Worm (Caenorhabditis elegans) whole organism, L1 larva: ENCODE results near the gene ZK673.5.

Source experiments
- C04F5.9 ChIP-seq: sonication (generic microtip); optimal IDR thresholded peaks from 2 replicates; lab custom pipeline; 2016; ENCODE audit warnings: missing genetic modification characterization, missing compliant biosample characterization
- C34B4.2 ChIP-seq: sonication (generic microtip); optimal IDR thresholded peaks from 2 replicates; lab custom pipeline; 2017; ENCODE audit warnings: mild to moderate bottlenecking, missing genetic modification characterization, missing compliant biosample characterization
- Y116A8C.19 ChIP-seq: sonication (generic microtip); optimal IDR thresholded peaks from 2 replicates; lab custom pipeline; 2016; ENCODE audit warnings: missing compliant biosample characterization, missing genetic modification characterization, borderline replicate concordance
- alr-1 ChIP-seq: fragments of 200-800 bp; sonication (Bioruptor generic); optimal IDR thresholded peaks from 2 replicates; lab custom pipeline; 2018; ENCODE audit warnings: borderline replicate concordance, mild to moderate bottlenecking, missing genetic modification characterization, missing compliant biosample characterization
- ama-1 ChIP-seq: fragments of 150-350 bp; optimal IDR thresholded peaks from 2 replicates; lab custom pipeline; 2014
- ceh-82 ChIP-seq, 3 experiments: fragments of 150-350 bp in 1 of 3; sonication (generic microtip) in 2 of 3; optimal IDR thresholded peaks; 2 replicates each; lab custom pipeline; 2014 to 2017; ENCODE audit warnings: missing biosample characterization in 3 of 3, missing genetic modification characterization in 3 of 3
- ceh-88 ChIP-seq: fragments of 200-800 bp; sonication (Bioruptor generic); IDR thresholded peaks from 2 replicates; pipeline ENCODE4 v1.3.6; 2022; ENCODE audit warnings: missing genetic modification characterization, missing compliant biosample characterization
- ces-1 ChIP-seq: fragments of 150-350 bp; optimal IDR thresholded peaks from 2 replicates; lab custom pipeline; 2014; ENCODE audit warnings: missing biosample characterization, missing genetic modification reagents, missing genetic modification characterization
- dpl-1 ChIP-seq, 3 experiments: fragments of 150-350 bp in 2 of 3; sonication (generic microtip) in 1 of 3; optimal IDR thresholded peaks; 2 replicates each; lab custom pipeline; 2014 to 2017; ENCODE audit warnings: missing biosample characterization in 3 of 3, missing genetic modification characterization in 3 of 3, missing genetic modification reagents in 3 of 3
- dsc-1 ChIP-seq: sonication (generic microtip); optimal IDR thresholded peaks from 2 replicates; lab custom pipeline; 2016; ENCODE audit warnings: mild to moderate bottlenecking, missing genetic modification characterization, missing compliant biosample characterization
- efl-1 ChIP-seq, 4 experiments: fragments of 150-350 bp; optimal IDR thresholded peaks in 3 of 4; peaks in 1 of 4; 1 replicate in 1 of 4; 2 replicates in 3 of 4; lab custom pipeline; 2014; ENCODE audit warnings: missing biosample characterization in 2 of 4, missing genetic modification characterization in 2 of 4, missing genetic modification reagents in 2 of 4
- egl-13 ChIP-seq: sonication (generic microtip); optimal IDR thresholded peaks from 2 replicates; lab custom pipeline; 2016; ENCODE audit warnings: missing genotype, missing genetic modification reagents, missing genetic modification characterization, missing compliant biosample characterization
- egl-27 ChIP-seq, 2 experiments: fragments of 150-350 bp in 1 of 2; sonication (generic microtip); optimal IDR thresholded peaks; 3 replicates each; lab custom pipeline; 2017 to 2018; ENCODE audit warnings: missing biosample characterization in 2 of 2, missing genetic modification characterization in 2 of 2, missing genetic modification reagents in 2 of 2
- elt-3 ChIP-seq, 6 experiments: fragments of 150-350 bp in 1 of 6; sonication (generic microtip); optimal IDR thresholded peaks; 2 replicates each; lab custom pipeline; 2017 to 2018; ENCODE audit warnings: missing biosample characterization in 6 of 6, missing genetic modification characterization in 6 of 6, inconsistent platforms in 1 of 6
- fkh-10 ChIP-seq: sonication (generic microtip); optimal IDR thresholded peaks from 2 replicates; lab custom pipeline; 2017; ENCODE audit warnings: missing biosample characterization, missing genetic modification reagents, missing genetic modification characterization
- fkh-8 ChIP-seq: sonication (generic microtip); optimal IDR thresholded peaks from 2 replicates; lab custom pipeline; 2016; ENCODE audit warnings: mild to moderate bottlenecking, missing genetic modification characterization, missing compliant biosample characterization
- grh-1 ChIP-seq: fragments of 200-800 bp; sonication (Bioruptor generic); IDR thresholded peaks from 2 replicates; pipeline ENCODE4 v1.3.6; 2022; ENCODE audit warnings: missing genetic modification reagents, missing genetic modification characterization, missing compliant biosample characterization
- hlh-17 ChIP-seq: fragments of 200-800 bp; sonication (Bioruptor generic); optimal IDR thresholded peaks from 2 replicates; lab custom pipeline; 2018; ENCODE audit warnings: missing genetic modification characterization, mild to moderate bottlenecking, missing compliant biosample characterization, moderate library complexity, borderline replicate concordance
- hpl-2 ChIP-seq: fragments of 150-350 bp; optimal IDR thresholded peaks from 2 replicates; lab custom pipeline; 2014; ENCODE audit warnings: missing biosample characterization, missing genetic modification reagents, missing genetic modification characterization
- irx-1 ChIP-seq: sonication (generic microtip); optimal IDR thresholded peaks from 2 replicates; lab custom pipeline; 2016; ENCODE audit warnings: missing genetic modification characterization, missing compliant biosample characterization
- isw-1 ChIP-seq: fragments of 200-800 bp; sonication (Bioruptor generic); IDR thresholded peaks from 2 replicates; pipeline ENCODE4 v1.3.6; 2022; ENCODE audit warnings: missing genetic modification characterization, missing compliant biosample characterization
- lin-13 ChIP-seq: fragments of 150-350 bp; optimal IDR thresholded peaks from 2 replicates; lab custom pipeline; 2014; ENCODE audit warnings: missing biosample characterization, missing genetic modification reagents, missing genetic modification characterization
- lin-15B ChIP-seq: fragments of 150-350 bp; sonication (generic microtip); optimal IDR thresholded peaks from 3 replicates; lab custom pipeline; 2014; ENCODE audit warnings: missing biosample characterization, missing genetic modification characterization
- lin-35 ChIP-seq, 2 experiments: fragments of 150-350 bp; optimal IDR thresholded peaks; 2 replicates each; lab custom pipeline; 2014; ENCODE audit warnings: missing biosample characterization in 2 of 2, missing genetic modification characterization in 2 of 2, missing genetic modification reagents in 2 of 2
- mdl-1 ChIP-seq, 2 experiments: fragments of 150-350 bp; optimal IDR thresholded peaks; 2 replicates each; lab custom pipeline; 2014 to 2017; ENCODE audit warnings: missing biosample characterization in 2 of 2, missing genetic modification characterization in 2 of 2, inconsistent platforms in 1 of 2
- mef-2 ChIP-seq: fragments of 150-350 bp; optimal IDR thresholded peaks from 2 replicates; lab custom pipeline; 2014; ENCODE audit warnings: missing biosample characterization, missing genetic modification characterization
- mep-1 ChIP-seq: fragments of 150-350 bp; optimal IDR thresholded peaks from 2 replicates; lab custom pipeline; 2014; ENCODE audit warnings: missing biosample characterization, missing genetic modification characterization
- nhr-11 ChIP-seq: fragments of 150-350 bp; optimal IDR thresholded peaks from 2 replicates; lab custom pipeline; 2014; ENCODE audit warnings: missing biosample characterization, missing genetic modification characterization
- nhr-12 ChIP-seq: sonication (generic microtip); optimal IDR thresholded peaks from 2 replicates; lab custom pipeline; 2017; ENCODE audit warnings: missing biosample characterization, missing genetic modification characterization
- nhr-19 ChIP-seq: fragments of 200-800 bp; sonication (Bioruptor generic); conservative IDR thresholded peaks from 2 replicates; pipeline ENCODE4 v1.3.6; 2022; ENCODE audit warnings: missing genetic modification characterization, missing compliant biosample characterization
- nhr-20 ChIP-seq: sonication (generic microtip); optimal IDR thresholded peaks from 2 replicates; lab custom pipeline; 2016; ENCODE audit warnings: mild to moderate bottlenecking, missing genetic modification characterization, missing compliant biosample characterization
- nhr-71 ChIP-seq: sonication (generic microtip); optimal IDR thresholded peaks from 2 replicates; lab custom pipeline; 2016; ENCODE audit warnings: mild to moderate bottlenecking, missing genetic modification characterization, moderate library complexity, missing compliant biosample characterization
- nhr-90 ChIP-seq: sonication (generic microtip); optimal IDR thresholded peaks from 2 replicates; lab custom pipeline; 2016; ENCODE audit warnings: mild to moderate bottlenecking, missing genetic modification characterization, missing compliant biosample characterization; ENCODE audit not compliant: poor library complexity
- pag-3 ChIP-seq: sonication (generic microtip); optimal IDR thresholded peaks from 2 replicates; lab custom pipeline; 2017; ENCODE audit warnings: missing genetic modification characterization, mild to moderate bottlenecking, missing compliant biosample characterization, antibody characterized with exemption, borderline replicate concordance; ENCODE audit not compliant: insufficient read depth
- pax-3 ChIP-seq: fragments of 200-800 bp; sonication (Bioruptor generic); optimal IDR thresholded peaks from 2 replicates; lab custom pipeline; 2018; ENCODE audit warnings: mild to moderate bottlenecking, missing genetic modification characterization, moderate library complexity, missing compliant biosample characterization
- pqm-1 ChIP-seq: sonication (generic microtip); optimal IDR thresholded peaks from 3 replicates; lab custom pipeline; 2017; ENCODE audit warnings: missing biosample characterization, missing genetic modification characterization
- rnt-1 ChIP-seq: sonication (generic microtip); optimal IDR thresholded peaks from 2 replicates; lab custom pipeline; 2016; ENCODE audit warnings: mild to moderate bottlenecking, missing genetic modification characterization, moderate library complexity, missing compliant biosample characterization
- snu-23 ChIP-seq: sonication (generic microtip); optimal IDR thresholded peaks from 2 replicates; lab custom pipeline; 2016; ENCODE audit warnings: missing genetic modification characterization, missing compliant biosample characterization
- unc-30 ChIP-seq: sonication (generic microtip); optimal IDR thresholded peaks from 2 replicates; lab custom pipeline; 2017; ENCODE audit warnings: missing biosample characterization, missing genetic modification characterization
- unc-98 ChIP-seq: fragments of 200-800 bp; sonication (Bioruptor generic); IDR thresholded peaks from 2 replicates; pipeline ENCODE4 v1.3.6; 2022; ENCODE audit warnings: missing genetic modification characterization, missing compliant biosample characterization
- vab-15 ChIP-seq: sonication (generic microtip); optimal IDR thresholded peaks from 2 replicates; lab custom pipeline; 2017; ENCODE audit warnings: missing genotype, mild to moderate bottlenecking, missing genetic modification characterization, missing compliant biosample characterization
- zag-1 ChIP-seq: fragments of 150-350 bp; optimal IDR thresholded peaks from 2 replicates; lab custom pipeline; 2014; ENCODE audit warnings: missing biosample characterization, missing genetic modification characterization
- ztf-11 ChIP-seq, 2 experiments: sonication (generic microtip); optimal IDR thresholded peaks; 2 replicates each; lab custom pipeline; 2016 to 2017; ENCODE audit warnings: missing genetic modification characterization in 2 of 2, missing biosample characterization in 1 of 2, missing compliant biosample characterization in 1 of 2

ZK673.5 gene

ce11 chrII:10446300-10446699 lies 15.0 kb upstream of the ZK673.5 start (continued):
- peak; percentile 0 for TF ChIP-seq pag-3 (tag; lab: Kevin White, UChicago)
- no peak for TF ChIP-seq ceh-82 (tag; optimal IDR thresholded peaks at IDR 0.05; lab: Kevin White, UChicago)
- TF ChIP-seq pqm-1 (tag; lab: Kevin White, UChicago) = no peak
- no peak for TF ChIP-seq zag-1 (tag; lab: Kevin White, UChicago)
- TF ChIP-seq snu-23 = peak; percentile 78
- no peak for TF ChIP-seq ama-1 (lab: Kevin White, UChicago)
- TF ChIP-seq pax-3 = no peak
- no peak for TF ChIP-seq ces-1 (GFP tag; lab: Kevin White, UChicago)
- no peak for TF ChIP-seq irx-1
- no peak for TF ChIP-seq fkh-10 (GFP tag; lab: Kevin White, UChicago)
- TF ChIP-seq rnt-1 (tag; lab: Kevin White, UChicago) = peak; percentile 51
- no peak for TF ChIP-seq isw-1 (GFP tag; lab: Robert Waterston, UW)
- peak; percentile 85 for TF ChIP-seq nhr-71
- no peak for TF ChIP-seq efl-1 (optimal IDR thresholded peaks at IDR 0.05; lab: Kevin White, UChicago)
- peak in 1 of 2 experiments; percentile 50 for TF ChIP-seq efl-1 (GFP tag; optimal IDR thresholded peaks at IDR 0.05 in 1 of 2; lab: Kevin White, UChicago)
- TF ChIP-seq Y116A8C.19 (tag; lab: Kevin White, UChicago) = no peak
- no peak for TF ChIP-seq vab-15 (tag; lab: Kevin White, UChicago)
- TF ChIP-seq mep-1 (tag; lab: Kevin White, UChicago) = peak; percentile 57
- TF ChIP-seq grh-1 (GFP tag; lab: Robert Waterston, UW) = no peak
- TF ChIP-seq lin-15B (tag; lab: Kevin White, UChicago) = no peak
- no peak for TF ChIP-seq egl-13 (tag; lab: Kevin White, UChicago)
- no peak for TF ChIP-seq nhr-12 (tag; lab: Kevin White, UChicago)
- TF ChIP-seq C04F5.9 (tag; lab: Kevin White, UChicago) = no peak
- no peak for TF ChIP-seq C34B4.2
- TF ChIP-seq mdl-1 (tag; optimal IDR thresholded peaks at IDR 0.05; lab: Kevin White, UChicago) = peak in 1 of 2 experiments; percentile 80
- TF ChIP-seq unc-30 = no peak
- TF ChIP-seq unc-98 (GFP tag; lab: Robert Waterston, UW) = no peak
- TF ChIP-seq mef-2 (tag; lab: Kevin White, UChicago) = no peak
- TF ChIP-seq egl-27 (tag; optimal IDR thresholded peaks at IDR 0.05; lab: Kevin White, UChicago) = no peak
- no peak for TF ChIP-seq ceh-88 (GFP tag; lab: Robert Waterston, UW)
- no peak for TF ChIP-seq ztf-11 (tag; optimal IDR thresholded peaks at IDR 0.05; lab: Kevin White, UChicago)
- TF ChIP-seq dsc-1 (tag; lab: Kevin White, UChicago) = no peak
- TF ChIP-seq, all 84 proteins: peak for 25

ce11 chrII:10446814-10447213 lies 14.5 kb upstream of the ZK673.5 start:
- TF ChIP-seq rnt-1 (tag; lab: Kevin White, UChicago) = peak; percentile 52
- no peak for TF ChIP-seq hpl-2 (GFP tag; lab: Kevin White, UChicago)
- peak in 1 of 3 experiments; percentile 20 for TF ChIP-seq dpl-1 (GFP tag; optimal IDR thresholded peaks at IDR 0.05; lab: Kevin White, UChicago)

ce11 chrII:10447348-10448316 lies 13.7 kb upstream of the ZK673.5 start, which contains the start of gene ZK673.2:
TSS of gene ZK673.2 (plus strand) at chrII:10448266.
- TF ChIP-seq rnt-1 (tag; lab: Kevin White, UChicago) (peak; percentile 3), grh-1 (GFP tag; lab: Robert Waterston, UW) (peak; percentile 72), fkh-8 (tag; lab: Kevin White, UChicago) (peak; percentile 29), lin-13 (GFP tag; lab: Kevin White, UChicago) (peak; percentile 21), nhr-19 (GFP tag; lab: Robert Waterston, UW) (peak; percentile 45; the same call in 1 of the 2 replicates), elt-3 (tag; optimal IDR thresholded peaks at IDR 0.05; lab: Kevin White, UChicago) (peak in 4 of 6 experiments; percentile 22 to 92 (median 51)), mep-1 (tag; lab: Kevin White, UChicago) (peak; percentile 38), dpl-1 (GFP tag; optimal IDR thresholded peaks at IDR 0.05; lab: Kevin White, UChicago) (no peak), snu-23 (peak; percentile 55), dsc-1 (tag; lab: Kevin White, UChicago) (no peak), mdl-1 (tag; optimal IDR thresholded peaks at IDR 0.05; lab: Kevin White, UChicago) (peak in 1 of 2 experiments; percentile 64), alr-1 (tag; lab: Kevin White, UChicago) (no peak), nhr-90 (tag; lab: Kevin White, UChicago) (peak; percentile 46), zag-1 (tag; lab: Kevin White, UChicago) (no peak), nhr-71 (peak; percentile 75), hlh-17 (no peak), nhr-11 (peak; percentile 32), lin-35 (GFP tag; optimal IDR thresholded peaks at IDR 0.05; lab: Kevin White, UChicago) (peak in 1 of 2 experiments; percentile 51), efl-1 (optimal IDR thresholded peaks at IDR 0.05; lab: Kevin White, UChicago) (no peak), efl-1 (GFP tag; optimal IDR thresholded peaks at IDR 0.05 in 1 of 2; lab: Kevin White, UChicago) (peak; percentile 7 to 93), ama-1 (lab: Kevin White, UChicago) (no peak), nhr-20 (peak; percentile 67)
